In the genomic region with DNA sequence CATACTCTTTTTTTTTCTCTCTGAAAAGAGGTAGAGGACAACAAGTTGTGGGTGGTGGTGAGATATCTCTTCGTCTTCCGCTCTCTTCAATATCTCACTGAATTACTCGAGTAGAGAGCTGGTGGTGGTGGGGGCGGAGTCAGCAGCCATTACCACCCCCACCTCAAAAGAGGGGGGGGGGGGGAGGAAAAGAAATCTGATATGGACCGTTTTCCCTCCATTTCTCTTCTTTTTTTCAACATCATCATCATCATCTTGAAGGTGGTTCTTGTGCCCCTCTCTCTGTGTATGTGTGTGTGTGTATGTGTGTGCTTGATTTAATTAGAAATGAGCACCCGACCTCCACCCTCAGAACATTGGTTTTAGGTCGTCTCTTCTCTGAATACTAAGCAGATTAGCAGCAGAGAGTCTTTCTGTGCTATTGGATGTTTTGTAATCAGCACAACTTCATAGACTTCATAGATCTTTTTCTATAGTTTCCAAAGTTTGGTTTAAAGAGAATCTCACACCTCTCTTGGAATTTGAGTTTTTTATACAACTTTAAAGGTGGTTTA, we compare ENCODE assay signal across 5 worm cellular contexts.
TF ChIP-seq lines count a peak whose summit lies in the region.

No protein-coding gene starts in this region.

TF ChIP-seq in whole organism, L1 larva, 84 proteins besides CTCF, POLR2A, EP300 and RAD21:
- no peak for TF ChIP-seq mef-2 (tag; optimal IDR thresholded peaks at IDR 0.05; lab: Kevin White, UChicago)
- peak; percentile 16 for TF ChIP-seq egl-13 (tag; optimal IDR thresholded peaks at IDR 0.05; lab: Kevin White, UChicago)
- TF ChIP-seq lsy-2 (tag; optimal IDR thresholded peaks at IDR 0.05; lab: Kevin White, UChicago): peak in 1 of 2 experiments; percentile 11
- no peak for TF ChIP-seq ces-1 (GFP tag; optimal IDR thresholded peaks at IDR 0.05; lab: Kevin White, UChicago)
- TF ChIP-seq ztf-4 (tag; optimal IDR thresholded peaks at IDR 0.05; lab: Kevin White, UChicago): no peak
- TF ChIP-seq lin-14 (GFP tag; optimal IDR thresholded peaks at IDR 0.05; lab: Kevin White, UChicago): peak; percentile 84
- no peak for TF ChIP-seq pag-3 (tag; optimal IDR thresholded peaks at IDR 0.05; lab: Kevin White, UChicago; ENCODE audit: borderline replicate concordance, insufficient read depth)
- TF ChIP-seq nhr-76 (tag; optimal IDR thresholded peaks at IDR 0.05; lab: Kevin White, UChicago): no peak
- no peak for TF ChIP-seq swsn-7 (tag; optimal IDR thresholded peaks at IDR 0.05; lab: Kevin White, UChicago)
- TF ChIP-seq fkh-8 (tag; optimal IDR thresholded peaks at IDR 0.05; lab: Kevin White, UChicago): peak; percentile 67

TF ChIP-seq in whole organism, L4 larva, 104 proteins besides CTCF, POLR2A, EP300 and RAD21:
- TF ChIP-seq zag-1 (tag; optimal IDR thresholded peaks at IDR 0.05; lab: Kevin White, UChicago) (no peak), pqm-1 (tag; optimal IDR thresholded peaks at IDR 0.05; lab: Kevin White, UChicago) (no peak), egl-43 (GFP tag; IDR thresholded peaks at IDR 0.05; lab: Robert Waterston, UW) (peak; percentile 68; the same call in 1 of the 2 replicates), T26A8.4 (GFP tag; IDR thresholded peaks at IDR 0.05; lab: Robert Waterston, UW) (no peak), ZK337.2 (GFP tag; IDR thresholded peaks at IDR 0.05; lab: Robert Waterston, UW) (peak; percentile 67; the same call in 1 of the 2 replicates), set-16 (GFP tag; IDR thresholded peaks at IDR 0.05; lab: Robert Waterston, UW) (peak; percentile 37), hlh-30 (tag; optimal IDR thresholded peaks at IDR 0.05; lab: Kevin White, UChicago; ENCODE audit: insufficient read depth) (no peak), nhr-42 (GFP tag; IDR thresholded peaks at IDR 0.05; lab: Robert Waterston, UW) (no peak)

TF ChIP-seq in whole organism, late embryonic, 69 proteins besides CTCF, POLR2A, EP300 and RAD21:
- TF ChIP-seq eyg-1 (tag; optimal IDR thresholded peaks at IDR 0.05; lab: Kevin White, UChicago) (no peak), unc-42 (tag; optimal IDR thresholded peaks at IDR 0.05; lab: Kevin White, UChicago) (peak; percentile 91)

TF ChIP-seq in whole organism, mixed stage, embryonic, 35 proteins besides CTCF, POLR2A, EP300 and RAD21:
- TF ChIP-seq mls-2 (tag; optimal IDR thresholded peaks at IDR 0.05; lab: Kevin White, UChicago) (peak; percentile 13), ham-2 (GFP tag; optimal IDR thresholded peaks at IDR 0.05; lab: Kevin White, UChicago) (no peak), ces-1 (GFP tag; optimal IDR thresholded peaks at IDR 0.05; lab: Kevin White, UChicago) (peak; percentile 98), ztf-11 (tag; optimal IDR thresholded peaks at IDR 0.05; lab: Kevin White, UChicago) (no peak), elt-3 (tag; optimal IDR thresholded peaks at IDR 0.05; lab: Kevin White, UChicago) (no peak), bed-3 (GFP tag; optimal IDR thresholded peaks at IDR 0.05; lab: Kevin White, UChicago) (no peak), pha-4 (tag; optimal IDR thresholded peaks at IDR 0.05; lab: Kevin White, UChicago) (no peak), unc-120 (tag; optimal IDR thresholded peaks at IDR 0.05; lab: Kevin White, UChicago; ENCODE audit: poor library complexity, severe bottlenecking) (no peak)

TF ChIP-seq in whole organism, young adult, 124 proteins besides CTCF, POLR2A, EP300 and RAD21:
- TF ChIP-seq K12H6.12 (tag; optimal IDR thresholded peaks at IDR 0.05; lab: Kevin White, UChicago) (peak; percentile 16), lin-26 (GFP tag; IDR thresholded peaks at IDR 0.05; lab: Robert Waterston, UW) (no peak), mcd-1 (GFP tag; IDR thresholded peaks at IDR 0.05; lab: Robert Waterston, UW) (0 out of 2 replicates have a peak, but pooled peaks have one; percentile 12), attf-5 (GFP tag; optimal IDR thresholded peaks at IDR 0.05; lab: Kevin White, UChicago) (no peak), ztf-18 (tag; optimal IDR thresholded peaks at IDR 0.05; lab: Kevin White, UChicago) (no peak), madf-8 (GFP tag; conservative IDR thresholded peaks at IDR 0.05; lab: Robert Waterston, UW) (no peak), Y67H2A.10 (GFP tag; conservative IDR thresholded peaks at IDR 0.05; lab: Robert Waterston, UW) (no peak), nhr-27 (tag; optimal IDR thresholded peaks at IDR 0.05; lab: Kevin White, UChicago) (no peak), hmg-1.2 (GFP tag; IDR thresholded peaks at IDR 0.05; lab: Robert Waterston, UW) (no peak), zfh-2 (GFP tag; conservative IDR thresholded peaks at IDR 0.05; lab: Robert Waterston, UW) (peak; percentile 74), F52B5.7 (tag; optimal IDR thresholded peaks at IDR 0.05; lab: Kevin White, UChicago) (no peak)
